Worm (Caenorhabditis elegans): ENCODE measurements around the gene spp-31.

The spp-31 gene

ce11 chrIV:1391446-1391845, 14.9 kb upstream of the spp-31 start:
- no peak for TF ChIP-seq unc-62 (GFP tag; optimal IDR thresholded peaks at IDR 0.05)

DNA sequence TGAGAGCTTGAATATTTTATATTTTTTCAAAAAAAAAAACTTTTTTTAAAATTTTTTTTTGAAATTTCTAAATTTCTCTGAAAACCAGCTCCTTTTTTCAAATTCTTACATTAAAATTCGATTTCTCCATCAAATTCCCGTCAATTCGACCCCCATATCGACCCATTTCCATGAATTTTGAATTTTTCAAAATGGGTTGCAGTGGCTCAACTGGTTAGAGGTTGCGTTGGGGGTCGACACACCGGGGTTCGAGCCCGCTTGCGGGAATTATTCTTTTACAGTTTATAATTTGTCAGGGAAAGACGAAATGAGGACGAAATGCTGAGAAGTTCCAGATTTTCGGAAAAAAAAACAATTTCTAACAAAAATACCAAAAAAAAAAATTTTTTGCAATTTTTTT, 12.3 kb upstream of the spp-31 start:
- TF ChIP-seq unc-62 (GFP tag; optimal IDR thresholded peaks at IDR 0.05): no peak

DNA sequence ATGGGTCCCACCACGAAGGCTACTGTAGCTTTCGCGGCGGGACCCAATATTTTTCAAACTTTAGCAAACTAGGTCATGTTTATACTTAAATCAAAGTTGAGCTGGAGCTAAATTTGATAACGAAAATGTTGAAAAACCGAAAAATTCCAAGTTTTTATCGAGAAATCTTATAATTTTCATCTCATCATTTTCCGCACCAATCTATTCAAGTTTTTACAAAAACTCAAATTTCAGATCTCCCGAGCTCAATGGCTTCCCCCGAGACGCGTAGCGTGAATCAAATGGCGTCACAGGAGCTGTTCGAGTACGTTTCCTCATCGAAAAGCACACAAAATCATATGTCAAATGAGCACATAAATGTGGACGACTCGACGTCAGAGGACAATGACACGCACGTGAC, 8.5 kb upstream of the spp-31 start:
- no peak for TF ChIP-seq unc-62 (GFP tag; optimal IDR thresholded peaks at IDR 0.05)

- no peak for TF ChIP-seq unc-62 (GFP tag; optimal IDR thresholded peaks at IDR 0.05)
These were observed 6.4 kb upstream of the spp-31 start for ce11 chrIV:1400016-1400415.

DNA sequence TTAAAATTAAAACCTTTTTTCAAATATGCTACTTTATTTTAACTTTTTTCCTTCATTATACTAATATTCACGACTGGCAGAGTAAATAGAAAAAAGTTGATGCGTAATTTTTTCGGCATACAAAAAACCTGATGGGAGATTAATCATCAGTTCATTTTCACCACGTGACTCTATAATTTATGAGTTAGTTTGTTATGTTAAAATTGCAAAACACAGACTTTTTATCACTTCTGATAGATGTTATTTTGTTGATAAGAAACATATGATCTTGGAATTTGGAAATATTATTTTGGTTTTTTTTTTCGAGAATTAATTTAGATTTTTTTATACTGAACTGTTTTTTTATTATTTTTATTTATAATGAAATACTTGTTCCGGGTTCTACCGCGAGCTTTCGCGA, 2.4 kb upstream of the spp-31 start:
- no peak for TF ChIP-seq unc-62 (GFP tag; optimal IDR thresholded peaks at IDR 0.05)

DNA sequence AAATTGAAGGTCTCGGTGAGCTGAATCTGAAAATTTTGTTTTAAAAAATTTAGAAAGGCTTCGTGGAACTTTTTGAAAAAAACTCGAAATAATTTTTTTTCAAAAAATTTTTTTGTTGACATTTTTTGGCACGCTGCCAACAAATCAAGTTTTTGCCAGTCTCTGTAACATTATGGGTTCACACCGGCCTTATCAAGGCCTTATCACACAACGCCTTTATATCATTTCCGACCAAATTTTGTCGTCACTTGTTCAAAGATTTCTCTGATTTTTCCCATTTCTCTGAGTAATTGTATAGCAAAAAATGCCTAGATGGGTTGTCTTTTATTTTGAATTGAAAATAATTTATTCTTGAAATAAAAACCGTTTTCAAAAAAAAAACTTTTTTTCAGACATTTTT, 587 bp upstream of the spp-31 start:
- no peak for TF ChIP-seq unc-62 (GFP tag; optimal IDR thresholded peaks at IDR 0.05)

DNA sequence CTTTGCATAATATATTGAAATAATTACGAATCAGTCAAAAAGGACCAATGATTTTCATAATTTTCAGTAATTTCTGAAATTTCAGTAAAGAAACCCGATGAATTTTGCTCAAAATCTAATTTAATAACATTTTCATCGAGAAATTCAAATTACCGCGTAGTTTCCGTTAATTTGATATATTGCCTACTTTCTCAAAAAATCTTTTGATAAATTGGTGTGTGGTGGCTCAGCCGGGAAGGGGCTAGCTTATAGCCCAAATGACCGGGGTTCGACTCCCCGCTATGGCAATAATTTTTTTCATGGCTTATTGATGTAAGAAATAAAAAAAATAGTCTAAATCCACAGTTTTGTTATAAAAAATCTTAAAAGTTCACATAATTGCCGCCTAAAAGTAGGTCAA, 682 bp downstream of the spp-31 start:
- no peak for TF ChIP-seq unc-62 (GFP tag; optimal IDR thresholded peaks at IDR 0.05)

ce11 chrIV:1407507-1407906, 1.1 kb downstream of the spp-31 start:
- no peak for TF ChIP-seq unc-62 (GFP tag; optimal IDR thresholded peaks at IDR 0.05)

- TF ChIP-seq unc-62 (GFP tag; optimal IDR thresholded peaks at IDR 0.05): no peak
These were observed 1.8 kb downstream of the spp-31 start for ce11 chrIV:1408137-1408536.

DNA sequence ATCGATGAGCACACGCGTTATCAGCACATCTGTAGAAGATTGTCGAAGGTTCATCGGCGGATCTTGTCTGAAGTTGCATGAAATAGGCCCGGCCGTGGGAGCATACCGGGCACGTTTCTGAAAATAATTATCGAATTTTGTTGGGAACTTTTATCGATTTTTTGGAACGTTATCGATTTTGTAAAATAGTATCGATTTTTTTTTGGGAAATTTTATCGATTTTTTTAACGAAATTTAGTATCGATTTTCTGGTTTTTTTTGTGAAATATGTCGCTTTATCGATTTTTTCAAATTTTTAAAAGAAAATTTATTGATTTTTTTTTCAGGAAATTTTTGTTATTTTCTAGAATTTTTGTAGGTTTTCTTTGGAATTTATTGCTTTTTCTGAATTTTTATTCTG, 2.4 kb downstream of the spp-31 start:
- no peak for TF ChIP-seq unc-62 (GFP tag; optimal IDR thresholded peaks at IDR 0.05)

DNA sequence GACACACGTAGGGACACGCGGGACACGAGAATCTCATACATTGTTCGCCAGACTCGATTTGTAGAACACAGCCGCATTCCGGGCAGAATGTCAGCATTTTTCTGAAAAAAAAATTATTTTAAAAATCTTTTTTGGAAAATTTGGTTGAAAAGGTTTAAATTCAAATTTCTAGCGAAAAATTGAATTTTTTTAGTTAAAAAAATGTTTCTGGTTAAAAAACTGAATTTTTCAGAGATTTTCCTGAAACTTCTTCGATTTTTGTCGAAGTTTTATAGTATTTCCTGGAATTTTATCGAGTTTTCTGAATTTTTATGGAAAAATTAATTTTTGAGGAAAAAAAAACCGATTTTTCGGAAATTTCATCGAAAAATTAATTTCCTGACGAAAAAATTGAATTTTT, 3.6 kb downstream of the spp-31 start, which contains the start of gene rpc-11:
Gene rpc-11, minus strand, starts transcription at position 101 of the 400 bp plus-strand sequence.
- no peak for TF ChIP-seq unc-62 (GFP tag; optimal IDR thresholded peaks at IDR 0.05)

DNA sequence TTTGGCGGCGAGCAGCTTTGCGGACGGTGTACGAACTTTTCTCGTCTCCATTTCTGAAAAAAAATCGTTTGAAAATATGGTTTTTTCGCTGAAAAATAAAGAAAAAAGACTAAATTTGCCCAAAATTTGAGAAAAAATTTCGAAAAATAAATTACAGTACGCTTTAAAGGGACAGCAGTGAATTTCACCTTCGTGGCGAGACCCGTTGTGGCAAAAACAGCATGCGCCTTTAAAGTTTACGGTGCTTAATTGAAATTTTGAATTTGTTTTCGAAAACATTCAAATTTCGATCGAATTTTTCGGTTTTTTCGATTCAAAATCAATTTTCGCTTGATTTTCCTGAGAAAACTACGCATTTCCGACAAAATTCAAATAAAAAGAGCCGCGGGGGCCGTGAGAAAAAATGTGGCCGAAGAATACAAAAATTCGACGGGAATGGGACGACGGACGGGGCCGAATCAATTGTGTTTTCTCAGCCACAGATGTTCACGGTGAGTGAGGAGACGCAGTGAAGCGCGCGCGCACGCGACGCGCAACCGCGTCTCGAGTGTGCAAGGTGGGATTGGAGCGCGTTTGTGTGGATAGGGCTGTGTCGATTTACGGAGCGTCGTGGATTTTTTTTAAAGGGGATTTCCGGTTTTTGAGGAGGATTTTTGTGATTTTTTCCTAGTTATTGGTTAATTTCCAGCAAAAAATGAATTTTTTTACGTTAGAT, 13.6 kb downstream of the spp-31 start, which contains the start of gene Y77E11A.7:
Gene Y77E11A.7, minus strand, starts transcription at position 55 of the 715 bp plus-strand sequence.
- no peak for TF ChIP-seq unc-62 (GFP tag; optimal IDR thresholded peaks at IDR 0.05)

- no peak for TF ChIP-seq unc-62 (GFP tag; optimal IDR thresholded peaks at IDR 0.05)
These were observed 14.2 kb downstream of the spp-31 start, which contains the start of gene jtr-1 for ce11 chrIV:1420603-1421002. jtr-1 (plus strand) TSS chrIV:1420929.

DNA sequence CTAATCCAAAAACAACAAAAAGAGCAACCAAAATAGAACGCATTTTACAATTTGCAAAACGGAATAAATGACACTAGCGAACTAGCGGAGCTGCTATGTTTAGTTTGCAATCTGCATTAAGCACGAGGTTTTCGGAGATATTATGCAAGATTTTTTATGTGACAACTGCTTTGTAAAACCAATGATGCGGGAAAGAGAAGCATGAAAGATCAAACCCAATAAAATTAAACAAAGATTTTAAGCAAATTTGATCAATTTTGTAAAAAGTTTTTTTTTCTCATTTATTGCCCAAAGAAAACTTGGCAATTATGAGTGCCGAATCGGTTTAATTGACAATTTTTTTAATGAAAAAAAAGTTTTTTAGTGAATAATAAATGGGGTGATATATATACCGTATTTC, 18.6 kb downstream of the spp-31 start, which contains the start of gene Y77E11A.8:
Gene Y77E11A.8, minus strand, starts transcription at position 101 of the 400 bp plus-strand sequence.
- TF ChIP-seq unc-62 (GFP tag; optimal IDR thresholded peaks at IDR 0.05): no peak

- TF ChIP-seq unc-62 (GFP tag; optimal IDR thresholded peaks at IDR 0.05): no peak
These were observed 20.9 kb downstream of the spp-31 start, which contains the start of gene clec-171 for ce11 chrIV:1427283-1427682. clec-171 (minus strand) TSS chrIV:1427383.

- TF ChIP-seq unc-62 (GFP tag; optimal IDR thresholded peaks at IDR 0.05): no peak
These were observed 23.9 kb downstream of the spp-31 start, which contains the start of gene Y77E11A.23 for ce11 chrIV:1430261-1430660. Y77E11A.23 (minus strand) TSS chrIV:1430367.

DNA sequence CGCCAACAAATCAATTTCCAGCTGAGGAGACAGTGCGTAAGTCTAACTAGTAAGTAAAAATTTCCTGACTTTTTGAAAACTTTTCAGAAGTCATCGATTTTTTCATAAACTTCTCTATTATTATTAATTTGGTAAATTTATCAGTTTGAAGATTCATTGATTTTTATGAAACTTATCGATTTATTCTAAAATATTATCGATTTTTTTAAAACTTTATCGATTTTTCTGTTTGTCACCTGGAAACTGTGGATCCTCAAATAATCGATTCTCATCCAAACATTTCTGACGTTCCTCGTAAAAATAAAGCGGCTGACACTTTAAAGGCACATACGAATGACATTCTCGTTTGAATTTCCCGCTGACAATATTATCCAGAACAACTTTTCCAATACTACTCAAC, 27.6 kb downstream of the spp-31 start:
- TF ChIP-seq unc-62 (GFP tag; optimal IDR thresholded peaks at IDR 0.05): no peak

Data from whole organism, dauer.